Fruit fly (Drosophila melanogaster): ENCODE results near the gene Cnb.

Cnb gene

dm6 chr3L:1947463-1948126 lies at the start of gene Cnb, which contains the start of gene mu2:
Cnb (plus strand) TSS chr3L:1947565.
mu2 (minus strand) TSS chr3L:1947475.
- TF ChIP-seq tai (GFP tag; optimal IDR thresholded peaks at IDR 0.05) (no peak), psq (GFP tag; optimal IDR thresholded peaks at IDR 0.05) (peak; percentile 23)

dm6 chr3L:1897709-1898108 lies 49.7 kb upstream of the Cnb start:
- no peak for TF ChIP-seq sv (GFP tag; optimal IDR thresholded peaks at IDR 0.05)
- TF ChIP-seq h (GFP tag; optimal IDR thresholded peaks at IDR 0.05), result no peak
- no peak for TF ChIP-seq Myc (optimal IDR thresholded peaks at IDR 0.05)
- no peak for TF ChIP-seq CG32264 (GFP tag; optimal IDR thresholded peaks at IDR 0.05)
- TF ChIP-seq Rel (GFP tag; optimal IDR thresholded peaks at IDR 0.05), result no peak
- TF ChIP-seq Rel (tag; optimal IDR thresholded peaks at IDR 0.05), result no peak
- TF ChIP-seq rgr (GFP tag; optimal IDR thresholded peaks at IDR 0.05), result no peak
- TF ChIP-seq tai (GFP tag; optimal IDR thresholded peaks at IDR 0.05), result no peak
- no peak for TF ChIP-seq Jra (GFP tag; optimal IDR thresholded peaks at IDR 0.05)

dm6 chr3L:1899616-1900015 lies 47.7 kb upstream of the Cnb start:
- TF ChIP-seq jim (GFP tag; optimal IDR thresholded peaks at IDR 0.05) (no peak), tai (GFP tag; optimal IDR thresholded peaks at IDR 0.05) (no peak), CG32264 (GFP tag; optimal IDR thresholded peaks at IDR 0.05) (no peak), fru (GFP tag; optimal IDR thresholded peaks at IDR 0.05) (no peak)

- TF ChIP-seq Hr83 (GFP tag; optimal IDR thresholded peaks at IDR 0.05; ENCODE audit: poor library complexity, severe bottlenecking) (no peak), woc (GFP tag; optimal IDR thresholded peaks at IDR 0.05) (no peak), br (GFP tag; optimal IDR thresholded peaks at IDR 0.05) (no peak), tai (GFP tag; optimal IDR thresholded peaks at IDR 0.05) (no peak), psq (GFP tag; optimal IDR thresholded peaks at IDR 0.05) (no peak), ey (GFP tag; optimal IDR thresholded peaks at IDR 0.05) (no peak), N (GFP tag; optimal IDR thresholded peaks at IDR 0.05) (no peak), OdsH (GFP tag; optimal IDR thresholded peaks at IDR 0.05) (no peak), jim (GFP tag; optimal IDR thresholded peaks at IDR 0.05) (no peak), dsf (GFP tag; optimal IDR thresholded peaks at IDR 0.05; ENCODE audit: borderline replicate concordance) (no peak), sv (GFP tag; optimal IDR thresholded peaks at IDR 0.05) (no peak)
Observed at dm6 chr3L:1900633-1901032, 46.7 kb upstream of the Cnb start.

dm6 chr3L:1904440-1904839 lies 42.9 kb upstream of the Cnb start:
- TF ChIP-seq woc (GFP tag; optimal IDR thresholded peaks at IDR 0.05) (no peak), h (GFP tag; optimal IDR thresholded peaks at IDR 0.05) (no peak), Rel (GFP tag; optimal IDR thresholded peaks at IDR 0.05) (no peak), Rel (tag; optimal IDR thresholded peaks at IDR 0.05) (no peak), rgr (GFP tag; optimal IDR thresholded peaks at IDR 0.05) (no peak), Sp1 (GFP tag; optimal IDR thresholded peaks at IDR 0.05) (no peak), tai (GFP tag; optimal IDR thresholded peaks at IDR 0.05) (no peak), CG9705 (GFP tag; optimal IDR thresholded peaks at IDR 0.05) (no peak), psq (GFP tag; optimal IDR thresholded peaks at IDR 0.05) (no peak), OdsH (GFP tag; optimal IDR thresholded peaks at IDR 0.05) (no peak), foxo (GFP tag; optimal IDR thresholded peaks at IDR 0.05) (no peak), Hnf4 (GFP tag; optimal IDR thresholded peaks at IDR 0.05) (no peak), sv (GFP tag; optimal IDR thresholded peaks at IDR 0.05) (no peak), lola (GFP tag; optimal IDR thresholded peaks at IDR 0.05) (no peak), Abd-B (GFP tag; optimal IDR thresholded peaks at IDR 0.05) (no peak), Myc (optimal IDR thresholded peaks at IDR 0.05) (no peak), dmrt93B (GFP tag; optimal IDR thresholded peaks at IDR 0.05) (no peak)

- TF ChIP-seq CrebA (GFP tag; optimal IDR thresholded peaks at IDR 0.05; ENCODE audit: borderline replicate concordance), result no peak
- TF ChIP-seq usp (GFP tag; optimal IDR thresholded peaks at IDR 0.05), result no peak
- TF ChIP-seq Hr83 (GFP tag; optimal IDR thresholded peaks at IDR 0.05; ENCODE audit: poor library complexity, severe bottlenecking), result no peak
- TF ChIP-seq Hr78 (GFP tag; optimal IDR thresholded peaks at IDR 0.05), result no peak
- no peak for TF ChIP-seq dmrt93B (GFP tag; optimal IDR thresholded peaks at IDR 0.05)
- no peak for TF ChIP-seq Jra (GFP tag; optimal IDR thresholded peaks at IDR 0.05)
- no peak for TF ChIP-seq br (GFP tag; optimal IDR thresholded peaks at IDR 0.05)
- TF ChIP-seq Rel (GFP tag; optimal IDR thresholded peaks at IDR 0.05), result no peak
- no peak for TF ChIP-seq Rel (tag; optimal IDR thresholded peaks at IDR 0.05)
- TF ChIP-seq N (GFP tag; optimal IDR thresholded peaks at IDR 0.05), result no peak
- no peak for TF ChIP-seq Hnf4 (GFP tag; optimal IDR thresholded peaks at IDR 0.05)
- no peak for TF ChIP-seq CG32264 (GFP tag; optimal IDR thresholded peaks at IDR 0.05)
- TF ChIP-seq brk (GFP tag; optimal IDR thresholded peaks at IDR 0.05), result no peak
- TF ChIP-seq OdsH (GFP tag; optimal IDR thresholded peaks at IDR 0.05), result peak; percentile 9
- TF ChIP-seq CG9705 (GFP tag; optimal IDR thresholded peaks at IDR 0.05), result no peak
- peak; percentile 2 for TF ChIP-seq fru (GFP tag; optimal IDR thresholded peaks at IDR 0.05)
- no peak for TF ChIP-seq Mio (GFP tag; optimal IDR thresholded peaks at IDR 0.05)
- no peak for TF ChIP-seq sage (GFP tag; optimal IDR thresholded peaks at IDR 0.05)
- peak; percentile 8 for TF ChIP-seq ey (GFP tag; optimal IDR thresholded peaks at IDR 0.05)
- TF ChIP-seq GATAd (GFP tag; optimal IDR thresholded peaks at IDR 0.05), result no peak
Observed at dm6 chr3L:1905273-1905672, 42.1 kb upstream of the Cnb start.

Data from whole organism, wandering third instar larva.